Worm (Caenorhabditis elegans) whole organism, L2 larva: Measurements from ENCODE around the gene K02A6.4.

ENCODE experiments used
- alr-1 ChIP-seq: fragments of 150-350 bp; optimal IDR thresholded peaks from 2 replicates; lab custom pipeline; 2014; ENCODE audit warnings: missing biosample characterization, missing genetic modification characterization
- ama-1 ChIP-seq: fragments of 150-350 bp; optimal IDR thresholded peaks from 2 replicates; lab custom pipeline; 2018; ENCODE audit warnings: inconsistent platforms
- elt-3 ChIP-seq: sonication (generic microtip); optimal IDR thresholded peaks from 2 replicates; lab custom pipeline; 2017; ENCODE audit warnings: missing biosample characterization, missing genetic modification characterization
- lsy-2 ChIP-seq, 2 experiments: fragments of 150-350 bp in 1 of 2; sonication (generic microtip) in 1 of 2; optimal IDR thresholded peaks; 2 replicates each; lab custom pipeline; 2014 to 2017; ENCODE audit warnings: missing biosample characterization in 2 of 2, missing genetic modification characterization in 2 of 2
- mbf-1 ChIP-seq: sonication (generic microtip); optimal IDR thresholded peaks from 2 replicates; lab custom pipeline; 2017; ENCODE audit warnings: missing biosample characterization, missing genetic modification characterization
- mdl-1 ChIP-seq, 2 experiments: fragments of 150-350 bp in 1 of 2; sonication (generic microtip) in 1 of 2; optimal IDR thresholded peaks; 2 replicates each; lab custom pipeline; 2017; ENCODE audit warnings: missing biosample characterization in 2 of 2, missing genetic modification characterization in 2 of 2
- nhr-11 ChIP-seq: fragments of 150-350 bp; optimal IDR thresholded peaks from 2 replicates; lab custom pipeline; 2014; ENCODE audit warnings: missing biosample characterization, missing genetic modification characterization
- nhr-237 ChIP-seq: fragments of 150-350 bp; optimal IDR thresholded peaks from 2 replicates; lab custom pipeline; 2014; ENCODE audit warnings: missing biosample characterization, missing genetic modification characterization
- nhr-77 ChIP-seq: fragments of 150-350 bp; optimal IDR thresholded peaks from 2 replicates; lab custom pipeline; 2014; ENCODE audit warnings: missing biosample characterization, missing genetic modification characterization
- skn-1 ChIP-seq: sonication (generic microtip); optimal IDR thresholded peaks from 2 replicates; lab custom pipeline; 2017; ENCODE audit warnings: missing biosample characterization, missing genetic modification characterization
- snpc-4 ChIP-seq: fragments of 150-350 bp; optimal IDR thresholded peaks from 2 replicates; lab custom pipeline; 2014; ENCODE audit warnings: missing biosample characterization, missing genetic modification characterization
- unc-39 ChIP-seq: fragments of 150-350 bp; optimal IDR thresholded peaks from 2 replicates; lab custom pipeline; 2014; ENCODE audit warnings: missing biosample characterization, missing genetic modification characterization
- unc-62 ChIP-seq: fragments of 150-350 bp; optimal IDR thresholded peaks from 2 replicates; lab custom pipeline; 2014; ENCODE audit warnings: missing biosample characterization, missing genetic modification reagents, missing genetic modification characterization
- ztf-11 ChIP-seq: sonication (generic microtip); optimal IDR thresholded peaks from 2 replicates; lab custom pipeline; 2017; ENCODE audit warnings: missing biosample characterization, missing genetic modification characterization

ce11 chrX:8205919-8206318 is 12.6 kb downstream of the K02A6.4 start:
- TF ChIP-seq unc-39 (tag; lab: Kevin White, UChicago) (no peak), nhr-77 (tag; lab: Kevin White, UChicago) (no peak), alr-1 (tag; lab: Kevin White, UChicago) (no peak), unc-62 (GFP tag; lab: Kevin White, UChicago) (no peak), mdl-1 (tag; optimal IDR thresholded peaks at IDR 0.05; lab: Kevin White, UChicago) (peak in 1 of 2 experiments; percentile 58), mbf-1 (no peak), elt-3 (tag; lab: Kevin White, UChicago) (no peak), snpc-4 (tag; lab: Kevin White, UChicago) (no peak), ama-1 (lab: Kevin White, UChicago) (no peak), lsy-2 (tag; optimal IDR thresholded peaks at IDR 0.05; lab: Kevin White, UChicago) (peak in 1 of 2 experiments; percentile 60), nhr-237 (tag; lab: Kevin White, UChicago) (no peak), skn-1 (tag; lab: Kevin White, UChicago) (no peak), nhr-11 (tag; lab: Kevin White, UChicago) (no peak), ztf-11 (tag; lab: Kevin White, UChicago) (no peak)
